Fruit fly (Drosophila melanogaster) whole organism, pupa: ENCODE measurements around the gene PrBP.

ENCODE experiments used
- CG10348 ChIP-seq: fragments of 200-800 bp; sonication (Bioruptor generic); IDR thresholded peaks from 2 replicates; pipeline ENCODE4 v1.3.6; 2022; ENCODE audit warnings: missing biosample characterization, missing genetic modification characterization
- CG13204 ChIP-seq: fragments of 200-800 bp; sonication (Bioruptor generic); optimal IDR thresholded peaks from 2 replicates; lab custom pipeline; 2018; ENCODE audit warnings: missing biosample characterization, mild to moderate bottlenecking, missing genetic modification characterization, moderate library complexity
- CG14655 ChIP-seq: fragments of 200-800 bp; sonication (Bioruptor generic); optimal IDR thresholded peaks from 3 replicates; lab custom pipeline; 2017; ENCODE audit warnings: mild to moderate bottlenecking, missing biosample characterization, missing genetic modification reagents, missing genetic modification characterization
- CG17806 ChIP-seq: fragments of 200-800 bp; sonication (Bioruptor generic); optimal IDR thresholded peaks from 2 replicates; lab custom pipeline; 2018; ENCODE audit warnings: missing biosample characterization, mild to moderate bottlenecking, missing genetic modification characterization, moderate library complexity
- CG4496 ChIP-seq: fragments of 200-800 bp; sonication (Bioruptor generic); IDR thresholded peaks from 3 replicates; pipeline ENCODE4 v1.3.6; 2022; ENCODE audit warnings: missing biosample characterization, missing genetic modification characterization
- CG8159 ChIP-seq: fragments of 200-800 bp; sonication (Bioruptor generic); optimal IDR thresholded peaks from 3 replicates; lab custom pipeline; 2018; ENCODE audit warnings: missing biosample characterization, mild to moderate bottlenecking, missing genetic modification characterization, moderate library complexity
- CG9948 ChIP-seq: fragments of 200-800 bp; sonication (Bioruptor generic); optimal IDR thresholded peaks from 2 replicates; lab custom pipeline; 2018; ENCODE audit warnings: missing biosample characterization, mild to moderate bottlenecking, missing genetic modification characterization, moderate library complexity
- EcR ChIP-seq: fragments of 200-800 bp; sonication (Bioruptor generic); optimal IDR thresholded peaks from 3 replicates; lab custom pipeline; 2019; ENCODE audit warnings: missing biosample characterization, missing genetic modification characterization, mild to moderate bottlenecking, moderate library complexity, missing genetic modification reagents
- Ets98B ChIP-seq: fragments of 200-800 bp; sonication (Bioruptor generic); IDR thresholded peaks from 2 replicates; pipeline ENCODE4 v1.3.6; 2022; ENCODE audit warnings: missing biosample characterization, missing genetic modification characterization
- Pif1A ChIP-seq: fragments of 200-800 bp; sonication (Bioruptor generic); optimal IDR thresholded peaks from 3 replicates; lab custom pipeline; 2016; ENCODE audit warnings: missing biosample characterization, missing genetic modification characterization
- gl ChIP-seq: fragments of 200-800 bp; sonication (Bioruptor generic); optimal IDR thresholded peaks from 2 replicates; lab custom pipeline; 2018; ENCODE audit warnings: missing biosample characterization, mild to moderate bottlenecking, missing genetic modification characterization

- TF ChIP-seq Pif1A (GFP tag; lab: Kevin White, UChicago): no peak
- TF ChIP-seq CG10348 (GFP tag; lab: Robert Waterston, UW): no peak
- TF ChIP-seq CG13204 (GFP tag; lab: Kevin White, UChicago): no peak
- no peak for TF ChIP-seq gl
- no peak for TF ChIP-seq EcR (GFP tag; lab: Kevin White, UChicago)
- no peak for TF ChIP-seq Ets98B (GFP tag; lab: Robert Waterston, UW)
- TF ChIP-seq CG4496 (GFP tag; lab: Robert Waterston, UW): no peak
- TF ChIP-seq CG14655 (GFP tag; lab: Kevin White, UChicago): no peak
- TF ChIP-seq CG9948 (tag; lab: Kevin White, UChicago): no peak
- TF ChIP-seq CG17806 (tag; lab: Kevin White, UChicago): no peak
- TF ChIP-seq CG8159 (tag; lab: Kevin White, UChicago): no peak
Observed at dm6 chr2L:8714513-8714912, 28.8 kb upstream of the PrBP start.
